Worm (Caenorhabditis elegans): Measurements from ENCODE around the gene ZC449.4.
A peak's percentile ranks its signal among the peaks of the same experiment; 100 is the strongest.

Gene ZC449.4

ce11 chrX:5022682-5023081 is 11.1 kb downstream of the ZC449.4 start (continued):
- TF ChIP-seq B0261.1 (tag; optimal IDR thresholded peaks at IDR 0.05) (peak; percentile 96), pbrm-1 (GFP tag; IDR thresholded peaks at IDR 0.05) (peak; percentile 90), somi-1 (GFP tag; optimal IDR thresholded peaks at IDR 0.05) (peak; percentile 7), C17E4.6 (GFP tag; IDR thresholded peaks at IDR 0.05) (0 out of 2 replicates have a peak, but pooled peaks have one; percentile 29), attf-6 (GFP tag; IDR thresholded peaks at IDR 0.05) (0 out of 2 replicates have a peak, but pooled peaks have one; percentile 46), lir-1 (GFP tag; conservative IDR thresholded peaks at IDR 0.05) (0 out of 2 replicates have a peak, but pooled peaks have one; percentile 43), hrde-1 (tag; optimal IDR thresholded peaks at IDR 0.05; ENCODE audit: borderline replicate concordance) (peak; percentile 1), ztf-28 (GFP tag; IDR thresholded peaks at IDR 0.05) (peak; percentile 91), sea-2 (GFP tag; IDR thresholded peaks at IDR 0.05) (no peak), let-526 (GFP tag; IDR thresholded peaks at IDR 0.05) (no peak), D2030.7 (GFP tag; IDR thresholded peaks at IDR 0.05) (peak; percentile 84), ZK185.1 (tag; optimal IDR thresholded peaks at IDR 0.05; ENCODE audit: poor library complexity, severe bottlenecking) (peak; percentile 42), nhr-80 (tag; optimal IDR thresholded peaks at IDR 0.05) (no peak), bed-2 (GFP tag; IDR thresholded peaks at IDR 0.05) (no peak), ceh-91 (GFP tag; IDR thresholded peaks at IDR 0.05) (no peak), B0035.1 (tag; optimal IDR thresholded peaks at IDR 0.05) (no peak), attf-3 (GFP tag; conservative IDR thresholded peaks at IDR 0.05) (0 out of 2 replicates have a peak, but pooled peaks have one; percentile 25), madf-10 (tag; optimal IDR thresholded peaks at IDR 0.05) (peak; percentile 72), nhr-90 (tag; optimal IDR thresholded peaks at IDR 0.05) (peak; percentile 83), hlh-26 (GFP tag; conservative IDR thresholded peaks at IDR 0.05) (no peak), ama-1 (optimal IDR thresholded peaks at IDR 0.05) (no peak), ama-1 (GFP tag; optimal IDR thresholded peaks at IDR 0.05) (peak in 1 of 2 experiments; percentile 52), T07F8.4 (tag; optimal IDR thresholded peaks at IDR 0.05) (no peak), rpc-1 (optimal IDR thresholded peaks at IDR 0.05) (peak; percentile 81), rpc-1 (tag; optimal IDR thresholded peaks at IDR 0.05) (peak; percentile 87), T26A5.8 (tag; optimal IDR thresholded peaks at IDR 0.05) (peak; percentile 14), efl-1 (GFP tag; optimal IDR thresholded peaks at IDR 0.05) (no peak), lag-1 (GFP tag; IDR thresholded peaks at IDR 0.05) (no peak), ceh-40 (GFP tag; IDR thresholded peaks at IDR 0.05) (peak; percentile 55; the same call in 1 of the 2 replicates), egl-44 (GFP tag; IDR thresholded peaks at IDR 0.05) (peak; percentile 81), ztf-25 (GFP tag; IDR thresholded peaks at IDR 0.05) (peak; percentile 82; the same call in 1 of the 2 replicates), hmg-1.2 (GFP tag; IDR thresholded peaks at IDR 0.05) (peak; percentile 83), madf-6 (GFP tag; IDR thresholded peaks at IDR 0.05) (peak; percentile 46; the same call in 1 of the 2 replicates), Y95B8A.8 (GFP tag; IDR thresholded peaks at IDR 0.05) (0 out of 2 replicates have a peak, but pooled peaks have one; percentile 13), F57C9.4 (tag; optimal IDR thresholded peaks at IDR 0.05) (no peak), F23B12.7 (tag; optimal IDR thresholded peaks at IDR 0.05; ENCODE audit: insufficient read depth) (peak; percentile 87), pha-4 (tag; optimal IDR thresholded peaks at IDR 0.05) (no peak), B0336.3 (GFP tag; IDR thresholded peaks at IDR 0.05) (no peak), madf-3 (GFP tag; IDR thresholded peaks at IDR 0.05) (no peak), hmg-20 (GFP tag; IDR thresholded peaks at IDR 0.05) (peak; percentile 77), chd-7 (tag; optimal IDR thresholded peaks at IDR 0.05) (peak; percentile 25), Y56A3A.18 (GFP tag; IDR thresholded peaks at IDR 0.05) (peak; percentile 20; the same call in 1 of the 2 replicates), ekl-4 (GFP tag; IDR thresholded peaks at IDR 0.05) (peak; percentile 47; the same call in 1 of the 2 replicates), attf-5 (GFP tag; optimal IDR thresholded peaks at IDR 0.05) (peak; percentile 56), gei-17 (GFP tag; optimal IDR thresholded peaks at IDR 0.05) (peak; percentile 30), hlh-12 (tag; optimal IDR thresholded peaks at IDR 0.05) (no peak), C06A6.2 (GFP tag; conservative IDR thresholded peaks at IDR 0.05) (no peak), atf-7 (tag; optimal IDR thresholded peaks at IDR 0.05) (peak; percentile 46), nhr-27 (tag; optimal IDR thresholded peaks at IDR 0.05) (no peak), nhr-120 (GFP tag; IDR thresholded peaks at IDR 0.05) (no peak)
